Worm (Caenorhabditis elegans) whole organism, young adult: ENCODE data around the gene folt-3.

Experiments used
- ama-1 ChIP-seq, 3 experiments: fragments of 150-350 bp in 1 of 3; sonication (generic microtip) in 2 of 3; optimal IDR thresholded peaks; 2 replicates each; lab custom pipeline; 2014 to 2018; ENCODE audit warnings: missing biosample characterization in 2 of 3, missing genetic modification characterization in 2 of 3, missing genetic modification reagents in 2 of 3
- aptf-2 ChIP-seq: fragments of 200-800 bp; sonication (Bioruptor generic); conservative IDR thresholded peaks from 2 replicates; pipeline ENCODE4 v1.3.6; 2022; ENCODE audit warnings: missing genetic modification reagents, missing genetic modification characterization, missing compliant biosample characterization
- lsl-1 ChIP-seq: fragments of 200-800 bp; sonication (Bioruptor generic); optimal IDR thresholded peaks from 2 replicates; lab custom pipeline; 2018; ENCODE audit warnings: mild to moderate bottlenecking, missing genetic modification characterization, moderate library complexity, missing compliant biosample characterization
- madf-8 ChIP-seq: fragments of 200-800 bp; sonication (Bioruptor generic); conservative IDR thresholded peaks from 2 replicates; pipeline ENCODE4 v1.3.6; 2022; ENCODE audit warnings: missing genetic modification reagents, missing genetic modification characterization, missing compliant biosample characterization
- mxl-1 ChIP-seq: sonication (generic microtip); optimal IDR thresholded peaks from 2 replicates; lab custom pipeline; 2016; ENCODE audit warnings: missing genetic modification characterization, missing compliant biosample characterization
- nfya-1 ChIP-seq: sonication (generic microtip); optimal IDR thresholded peaks from 2 replicates; lab custom pipeline; 2017; ENCODE audit warnings: antibody characterized with exemption, missing compliant biosample characterization, missing genetic modification characterization, borderline replicate concordance; ENCODE audit not compliant: insufficient read depth
- rec-8 ChIP-seq, 2 experiments: sonication (generic microtip); optimal IDR thresholded peaks; 2 replicates each; lab custom pipeline; 2016; ENCODE audit warnings: mild to moderate bottlenecking in 2 of 2, missing genetic modification characterization in 2 of 2, missing genetic modification reagents in 2 of 2, missing genotype in 2 of 2, missing biosample characterization in 1 of 2, missing compliant biosample characterization in 1 of 2, moderate library complexity in 1 of 2
- unc-62 ChIP-seq: fragments of 150-350 bp; optimal IDR thresholded peaks from 2 replicates; lab custom pipeline; 2014; ENCODE audit warnings: missing biosample characterization, missing genetic modification reagents, missing genetic modification characterization

- TF ChIP-seq madf-8 (GFP tag; lab: Robert Waterston, UW) (no peak), mxl-1 (tag; lab: Kevin White, UChicago) (no peak), lsl-1 (no peak), ama-1 (optimal IDR thresholded peaks at IDR 0.05; lab: Kevin White, UChicago) (no peak), ama-1 (GFP tag; optimal IDR thresholded peaks at IDR 0.05; lab: Kevin White, UChicago) (no peak), unc-62 (no peak), aptf-2 (GFP tag; lab: Robert Waterston, UW) (no peak), rec-8 (tag; optimal IDR thresholded peaks at IDR 0.05; lab: Kevin White, UChicago) (no peak), nfya-1 (tag; lab: Kevin White, UChicago) (no peak)
These were observed 14.6 kb upstream of the folt-3 start, which contains the start of gene C50E3.13 for ce11 chrV:7624152-7624551.
